Worm (Caenorhabditis elegans): ENCODE measurements around the gene ech-8.

DNA sequence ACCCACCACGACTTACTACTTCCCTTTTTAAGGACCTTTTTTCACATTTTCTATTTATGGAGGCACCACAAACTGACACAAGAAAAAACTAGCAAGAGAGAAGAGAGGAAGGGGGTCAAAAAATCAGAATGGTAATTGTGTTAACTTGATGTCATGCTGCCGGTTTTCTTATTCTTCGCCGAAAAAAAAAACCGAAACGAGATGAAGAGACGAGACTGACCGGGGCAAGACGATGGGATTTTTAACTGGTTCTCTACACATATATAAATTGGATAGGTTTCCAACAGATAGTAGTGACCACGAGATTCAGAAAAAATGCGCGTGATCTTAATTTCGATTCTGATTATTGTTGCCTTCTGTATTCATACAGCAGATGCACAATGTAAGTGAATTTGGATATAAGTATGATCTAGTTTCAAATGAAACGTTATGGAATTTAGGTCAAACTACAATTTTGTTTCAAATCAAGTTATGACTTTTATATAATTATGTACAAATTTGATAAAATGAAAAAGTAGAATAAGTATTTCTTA is 34.9 kb upstream of the ech-8 start, which contains the start of gene Y43C5A.3:
- TF ChIP-seq crh-2 (tag; optimal IDR thresholded peaks at IDR 0.05) (peak; percentile 13), ztf-4 (tag; optimal IDR thresholded peaks at IDR 0.05) (no peak), R02D3.7 (tag; optimal IDR thresholded peaks at IDR 0.05) (no peak), nhr-10 (tag; optimal IDR thresholded peaks at IDR 0.05) (no peak), nhr-11 (tag; optimal IDR thresholded peaks at IDR 0.05) (no peak), elt-3 (tag; optimal IDR thresholded peaks at IDR 0.05) (no peak), mab-5 (tag; optimal IDR thresholded peaks at IDR 0.05) (no peak), sem-4 (tag; optimal IDR thresholded peaks at IDR 0.05) (no peak), lin-11 (tag; optimal IDR thresholded peaks at IDR 0.05) (no peak), lin-13 (GFP tag; optimal IDR thresholded peaks at IDR 0.05) (no peak), lsy-2 (tag; optimal IDR thresholded peaks at IDR 0.05) (no peak), unc-62 (GFP tag; optimal IDR thresholded peaks at IDR 0.05) (no peak)
